Fruit fly (Drosophila melanogaster) whole organism, adult: Measurements from ENCODE around the gene eIF2beta.

ENCODE experiments used
- CG11617 ChIP-seq: fragments of 200-800 bp; sonication (Bioruptor generic); optimal IDR thresholded peaks from 2 replicates; lab custom pipeline; 2017; ENCODE audit warnings: mild to moderate bottlenecking, missing biosample characterization, missing genetic modification reagents, missing genetic modification characterization
- CG12768 ChIP-seq: fragments of 200-800 bp; sonication (Bioruptor generic); optimal IDR thresholded peaks from 2 replicates; lab custom pipeline; 2017; ENCODE audit warnings: missing biosample characterization, missing genetic modification characterization, mild to moderate bottlenecking, moderate library complexity, missing genetic modification reagents
- CG14711 ChIP-seq: fragments of 200-800 bp; sonication (Bioruptor generic); optimal IDR thresholded peaks from 2 replicates; lab custom pipeline; 2018; ENCODE audit warnings: missing biosample characterization, mild to moderate bottlenecking, missing genetic modification characterization, moderate library complexity
- CG1620 ChIP-seq: fragments of 200-800 bp; sonication (Bioruptor generic); optimal IDR thresholded peaks from 2 replicates; lab custom pipeline; 2016; ENCODE audit warnings: missing biosample characterization, missing genetic modification characterization
- CG33017 ChIP-seq: fragments of 200-800 bp; sonication (Bioruptor generic); optimal IDR thresholded peaks from 2 replicates; lab custom pipeline; 2018; ENCODE audit warnings: missing biosample characterization, mild to moderate bottlenecking, missing genetic modification characterization, moderate library complexity
- CG5204 ChIP-seq: fragments of 200-800 bp; sonication (Bioruptor generic); optimal IDR thresholded peaks from 2 replicates; lab custom pipeline; 2016; ENCODE audit warnings: missing biosample characterization, missing genetic modification characterization
- CG7045 ChIP-seq: fragments of 200-800 bp; sonication (Bioruptor generic); optimal IDR thresholded peaks from 2 replicates; lab custom pipeline; 2017; ENCODE audit warnings: missing biosample characterization, mild to moderate bottlenecking, missing genetic modification characterization
- CG7101 ChIP-seq: fragments of 200-800 bp; sonication (Bioruptor generic); optimal IDR thresholded peaks from 2 replicates; lab custom pipeline; 2018; ENCODE audit warnings: missing biosample characterization, mild to moderate bottlenecking, missing genetic modification characterization, moderate library complexity
- Clk ChIP-seq: fragments of 200-800 bp; sonication (Bioruptor generic); optimal IDR thresholded peaks from 2 replicates; lab custom pipeline; 2017; ENCODE audit warnings: missing biosample characterization, missing genetic modification characterization
- Crg-1 ChIP-seq: fragments of 200-800 bp; sonication (Bioruptor generic); optimal IDR thresholded peaks from 2 replicates; lab custom pipeline; 2016; ENCODE audit warnings: missing biosample characterization, missing genetic modification characterization
- Hr96 ChIP-seq: fragments of 200-800 bp; sonication (Bioruptor generic); optimal IDR thresholded peaks from 2 replicates; lab custom pipeline; 2016; ENCODE audit warnings: missing biosample characterization, missing genetic modification characterization
- Mnt ChIP-seq: fragments of 200-800 bp; sonication (Bioruptor generic); optimal IDR thresholded peaks from 2 replicates; lab custom pipeline; 2016; ENCODE audit warnings: missing biosample characterization, mild to moderate bottlenecking, missing genetic modification characterization
- bab1 ChIP-seq: fragments of 200-800 bp; sonication (Bioruptor generic); optimal IDR thresholded peaks from 3 replicates; lab custom pipeline; 2019; ENCODE audit warnings: missing biosample characterization, mild to moderate bottlenecking, missing genetic modification characterization, moderate library complexity
- cic ChIP-seq: fragments of 200-800 bp; sonication (Bioruptor generic); optimal IDR thresholded peaks from 2 replicates; lab custom pipeline; 2017; ENCODE audit warnings: missing biosample characterization, mild to moderate bottlenecking, missing genetic modification characterization, moderate library complexity
- cnc ChIP-seq, 2 experiments: fragments of >200 bp; optimal IDR thresholded peaks; 2 replicates each; lab custom pipeline; 2017
- kay ChIP-seq: fragments of 200-800 bp; sonication (Bioruptor generic); peaks from one replicate; lab custom pipeline; 2016; ENCODE audit warnings: missing biosample characterization, missing genetic modification characterization, borderline replicate concordance
- ovo ChIP-seq: fragments of 200-800 bp; sonication (Bioruptor generic); optimal IDR thresholded peaks from 2 replicates; lab custom pipeline; 2016; ENCODE audit warnings: missing biosample characterization, missing genetic modification characterization
- pad ChIP-seq: fragments of 200-800 bp; sonication (Bioruptor generic); optimal IDR thresholded peaks from 3 replicates; lab custom pipeline; 2017; ENCODE audit warnings: missing biosample characterization, missing genetic modification characterization, mild to moderate bottlenecking, moderate library complexity, missing genetic modification reagents
- tj ChIP-seq: fragments of 200-800 bp; sonication (Bioruptor generic); optimal IDR thresholded peaks from 3 replicates; lab custom pipeline; 2017; ENCODE audit warnings: missing biosample characterization, mild to moderate bottlenecking, missing genetic modification characterization, moderate library complexity
- toe ChIP-seq: fragments of 200-800 bp; sonication (Bioruptor generic); optimal IDR thresholded peaks from 2 replicates; lab custom pipeline; 2016; ENCODE audit warnings: missing biosample characterization, missing genetic modification characterization

The eIF2beta gene

DNA sequence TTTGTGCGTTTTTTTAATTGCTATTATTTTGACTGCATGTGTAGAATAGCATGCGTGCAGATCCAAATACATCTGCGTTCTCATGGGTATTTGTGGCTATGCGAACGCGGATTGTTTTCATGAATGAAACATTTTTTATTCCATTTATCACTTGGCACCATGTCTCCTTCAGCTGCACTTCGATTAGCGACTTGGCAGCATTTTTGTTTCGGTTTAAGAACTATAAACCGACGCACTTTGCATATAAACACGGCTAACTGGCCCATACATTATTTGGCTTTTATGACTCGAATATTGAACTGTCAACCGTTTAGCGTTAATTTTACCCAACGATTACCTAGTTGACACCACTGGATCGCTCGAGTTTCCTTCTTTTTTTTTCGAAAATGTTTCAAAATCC, 42.1 kb downstream of the eIF2beta start:
- TF ChIP-seq CG33017 (tag; lab: Kevin White, UChicago) (no peak), Hr96 (no peak), CG14711 (tag; lab: Kevin White, UChicago) (no peak), cnc (optimal IDR thresholded peaks at IDR 0.05; lab: Kevin White, UChicago) (no peak), CG11617 (no peak), CG5204 (GFP tag; lab: Kevin White, UChicago) (no peak), cic (GFP tag; lab: Kevin White, UChicago) (no peak), ovo (no peak), CG7101 (tag; lab: Kevin White, UChicago) (no peak), toe (no peak), kay (no peak), Clk (GFP tag; lab: Kevin White, UChicago) (no peak), pad (no peak), CG1620 (no peak), tj (no peak), bab1 (GFP tag; lab: Kevin White, UChicago) (no peak)

DNA sequence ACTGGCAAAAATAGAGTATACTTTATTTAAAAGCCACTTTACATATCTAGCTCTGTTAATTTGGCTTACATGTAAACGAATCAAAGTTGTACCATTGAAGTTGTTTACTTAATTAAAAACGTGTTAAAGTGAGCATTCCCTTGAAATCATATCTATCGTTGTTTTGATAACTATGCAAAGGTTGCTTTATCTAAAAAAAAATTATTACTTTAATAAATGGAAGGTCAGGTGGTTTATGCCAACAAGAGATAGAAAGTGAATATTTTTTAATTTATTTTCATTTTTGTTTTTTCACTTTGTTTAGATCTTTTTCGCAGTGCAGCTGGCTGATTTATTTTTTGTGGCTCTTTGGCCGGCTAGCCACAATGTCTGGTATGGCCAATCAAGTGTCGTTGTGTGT, 43.6 kb downstream of the eIF2beta start:
- TF ChIP-seq cnc (optimal IDR thresholded peaks at IDR 0.05; lab: Kevin White, UChicago) = no peak
- peak; percentile 21 for TF ChIP-seq kay
- no peak for TF ChIP-seq CG5204 (GFP tag; lab: Kevin White, UChicago)
- TF ChIP-seq CG14711 (tag; lab: Kevin White, UChicago) = no peak
- no peak for TF ChIP-seq CG33017 (tag; lab: Kevin White, UChicago)
- no peak for TF ChIP-seq Crg-1 (GFP tag; lab: Kevin White, UChicago)
- TF ChIP-seq Clk (GFP tag; lab: Kevin White, UChicago) = no peak
- TF ChIP-seq bab1 (GFP tag; lab: Kevin White, UChicago) = peak; percentile 19

DNA sequence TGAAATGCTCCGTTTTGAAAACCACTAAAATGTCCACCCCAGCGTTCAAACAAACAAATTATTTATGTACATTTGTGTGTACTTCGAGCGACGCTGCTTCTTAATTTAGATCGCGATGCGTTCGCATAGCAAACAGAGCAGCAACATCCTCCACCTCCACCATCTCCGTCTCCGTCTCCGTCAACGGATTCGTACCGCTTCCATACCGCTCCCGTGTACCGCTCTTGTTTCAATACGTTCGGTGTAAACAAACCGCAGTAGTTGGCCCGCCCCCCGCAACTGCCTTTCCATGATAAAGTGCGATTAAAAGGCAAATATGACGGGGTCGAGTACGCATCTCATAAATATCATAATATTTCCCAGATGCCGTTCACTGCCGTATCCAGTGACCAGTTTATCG, 44.3 kb downstream of the eIF2beta start, which contains the start of gene CG33725:
CG33725 (plus strand) TSS at position 364 of the 400 bp plus-strand sequence.
- no peak for TF ChIP-seq ovo
- no peak for TF ChIP-seq tj
- TF ChIP-seq CG7045 = no peak
- no peak for TF ChIP-seq CG11617
- TF ChIP-seq CG5204 (GFP tag; lab: Kevin White, UChicago) = no peak
- no peak for TF ChIP-seq CG33017 (tag; lab: Kevin White, UChicago)
- no peak for TF ChIP-seq toe
- TF ChIP-seq CG1620 = no peak
- TF ChIP-seq bab1 (GFP tag; lab: Kevin White, UChicago) = no peak
- TF ChIP-seq Mnt (GFP tag; lab: Kevin White, UChicago) = no peak
- TF ChIP-seq kay = no peak
- TF ChIP-seq Hr96 = no peak
- TF ChIP-seq CG12768 (GFP tag; lab: Kevin White, UChicago) = no peak
- TF ChIP-seq cnc (optimal IDR thresholded peaks at IDR 0.05; lab: Kevin White, UChicago) = no peak
- TF ChIP-seq Clk (GFP tag; lab: Kevin White, UChicago) = no peak
- no peak for TF ChIP-seq CG14711 (tag; lab: Kevin White, UChicago)
- TF ChIP-seq cic (GFP tag; lab: Kevin White, UChicago) = no peak
- TF ChIP-seq pad = no peak

DNA sequence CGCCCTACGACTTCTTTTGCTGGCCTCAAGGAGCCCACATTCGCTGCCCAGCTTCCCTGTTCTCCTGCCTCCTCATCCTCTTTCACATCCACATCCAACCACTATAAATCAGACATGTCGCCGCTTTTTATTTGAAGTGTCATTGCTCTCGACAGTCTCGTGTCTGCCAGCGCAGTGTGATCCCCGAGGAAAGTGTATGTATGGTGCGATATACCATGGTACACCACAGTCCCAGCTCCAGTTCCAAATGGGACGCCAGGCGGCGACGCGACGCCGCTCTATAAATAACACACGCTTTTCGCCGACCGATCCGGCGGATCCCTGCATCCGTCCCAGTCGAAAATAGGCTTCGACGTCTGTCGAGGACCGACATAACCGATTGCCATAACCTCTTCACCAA, 48.3 kb downstream of the eIF2beta start:
- no peak for TF ChIP-seq CG7045
- no peak for TF ChIP-seq Clk (GFP tag; lab: Kevin White, UChicago)
- no peak for TF ChIP-seq CG7101 (tag; lab: Kevin White, UChicago)
- no peak for TF ChIP-seq CG33017 (tag; lab: Kevin White, UChicago)
- TF ChIP-seq cic (GFP tag; lab: Kevin White, UChicago) = no peak
- TF ChIP-seq kay = no peak
- no peak for TF ChIP-seq toe
- no peak for TF ChIP-seq CG14711 (tag; lab: Kevin White, UChicago)
- TF ChIP-seq CG5204 (GFP tag; lab: Kevin White, UChicago) = no peak
